Worm (Caenorhabditis elegans): ENCODE measurements around the gene clh-5.

ce11 chrII:9078351-9078750 lies 20.1 kb downstream of the clh-5 start:
- TF ChIP-seq ets-4 (GFP tag; optimal IDR thresholded peaks at IDR 0.05) (no peak), lin-35 (GFP tag; optimal IDR thresholded peaks at IDR 0.05) (no peak), dpl-1 (GFP tag; optimal IDR thresholded peaks at IDR 0.05) (no peak), hsf-1 (GFP tag; IDR thresholded peaks at IDR 0.05) (no peak), cebp-1 (GFP tag; IDR thresholded peaks at IDR 0.05) (no peak), cebp-1 (tag; optimal IDR thresholded peaks at IDR 0.05) (no peak), ama-1 (optimal IDR thresholded peaks at IDR 0.05) (no peak), ama-1 (GFP tag; optimal IDR thresholded peaks at IDR 0.05) (no peak), tbp1 (GFP tag; optimal IDR thresholded peaks at IDR 0.05) (no peak), atf-7 (tag; optimal IDR thresholded peaks at IDR 0.05) (no peak), pha-4 (tag; optimal IDR thresholded peaks at IDR 0.05) (no peak)
